Worm (Caenorhabditis elegans): ENCODE results near the gene eat-2.
A peak's percentile ranks its signal among the peaks of the same experiment; 100 is the strongest.

The eat-2 gene

ce11 chrII:14143838-14144268, 27.6 kb downstream of the eat-2 start, which contains the start of gene W03H9.2 (continued):
- TF ChIP-seq gei-8 (GFP tag; optimal IDR thresholded peaks at IDR 0.05) (no peak), dpl-1 (GFP tag; optimal IDR thresholded peaks at IDR 0.05) (peak; percentile 81), Y75B8A.6 (GFP tag; IDR thresholded peaks at IDR 0.05) (no peak), fos-1 (tag; optimal IDR thresholded peaks at IDR 0.05) (no peak), madf-9 (GFP tag; conservative IDR thresholded peaks at IDR 0.05) (peak; percentile 50; the same call in 1 of the 2 replicates), hif-1 (tag; optimal IDR thresholded peaks at IDR 0.05) (peak in 1 of 2 experiments; percentile 90), spr-3 (GFP tag; optimal IDR thresholded peaks at IDR 0.05) (no peak), nhr-10 (tag; optimal IDR thresholded peaks at IDR 0.05) (no peak), lsy-2 (tag; optimal IDR thresholded peaks at IDR 0.05) (peak in 1 of 2 experiments; percentile 71), nhr-28 (tag; optimal IDR thresholded peaks at IDR 0.05) (peak; percentile 15), daf-8 (GFP tag; IDR thresholded peaks at IDR 0.05) (no peak), daf-12 (tag; optimal IDR thresholded peaks at IDR 0.05) (no peak), mdt-29 (GFP tag; IDR thresholded peaks at IDR 0.05) (no peak), mxl-3 (GFP tag; optimal IDR thresholded peaks at IDR 0.05) (peak; percentile 44), ceh-20 (GFP tag; IDR thresholded peaks at IDR 0.05) (no peak), dmd-6 (GFP tag; IDR thresholded peaks at IDR 0.05) (peak; percentile 57), tag-97 (GFP tag; IDR thresholded peaks at IDR 0.05) (no peak), zag-1 (tag; optimal IDR thresholded peaks at IDR 0.05) (no peak), nhr-111 (GFP tag; optimal IDR thresholded peaks at IDR 0.05) (peak; percentile 35), zfp-3 (GFP tag; conservative IDR thresholded peaks at IDR 0.05) (no peak), arid-1 (GFP tag; conservative IDR thresholded peaks at IDR 0.05) (0 out of 2 replicates have a peak, but pooled peaks have one; percentile 9), ctbp-1 (GFP tag; IDR thresholded peaks at IDR 0.05) (0 out of 2 replicates have a peak, but pooled peaks have one; percentile 40), ZK546.5 (tag; optimal IDR thresholded peaks at IDR 0.05) (no peak), nhr-48 (tag; optimal IDR thresholded peaks at IDR 0.05) (peak; percentile 4), nhr-77 (tag; optimal IDR thresholded peaks at IDR 0.05) (peak; percentile 75), lin-29 (GFP tag; IDR thresholded peaks at IDR 0.05) (no peak), ceh-62 (tag; optimal IDR thresholded peaks at IDR 0.05) (no peak), ces-1 (GFP tag; optimal IDR thresholded peaks at IDR 0.05) (no peak), zip-11 (GFP tag; IDR thresholded peaks at IDR 0.05) (no peak), T20F7.1 (GFP tag; optimal IDR thresholded peaks at IDR 0.05) (no peak), D1046.2 (GFP tag; IDR thresholded peaks at IDR 0.05) (no peak), egl-43 (GFP tag; IDR thresholded peaks at IDR 0.05) (0 out of 2 replicates have a peak, but pooled peaks have one; percentile 41), Y105C5A.15 (GFP tag; IDR thresholded peaks at IDR 0.05) (no peak), zfp-2 (tag; optimal IDR thresholded peaks at IDR 0.05) (no peak), dve-1 (tag; optimal IDR thresholded peaks at IDR 0.05; ENCODE audit: insufficient read depth) (no peak), nhr-42 (GFP tag; IDR thresholded peaks at IDR 0.05) (peak; percentile 45; the same call in 1 of the 2 replicates), mdl-1 (tag; optimal IDR thresholded peaks at IDR 0.05) (no peak), duxl-1 (tag; optimal IDR thresholded peaks at IDR 0.05; ENCODE audit: poor library complexity) (peak; percentile 25), unc-130 (GFP tag; optimal IDR thresholded peaks at IDR 0.05) (peak; percentile 58), ceh-44 (GFP tag; IDR thresholded peaks at IDR 0.05) (peak; percentile 22; the same call in 1 of the 2 replicates), ama-1 (optimal IDR thresholded peaks at IDR 0.05) (no peak), lin-13 (GFP tag; optimal IDR thresholded peaks at IDR 0.05) (peak; percentile 18), F10B5.3 (tag; optimal IDR thresholded peaks at IDR 0.05) (no peak), snpc-1.2 (GFP tag; IDR thresholded peaks at IDR 0.05) (no peak), ceh-82 (tag; optimal IDR thresholded peaks at IDR 0.05) (no peak), lin-39 (tag; optimal IDR thresholded peaks at IDR 0.05) (no peak), T26A8.4 (GFP tag; IDR thresholded peaks at IDR 0.05) (no peak), hlh-11 (tag; optimal IDR thresholded peaks at IDR 0.05) (peak; percentile 49), mxl-2 (GFP tag; conservative IDR thresholded peaks at IDR 0.05) (no peak), sdz-12 (GFP tag; optimal IDR thresholded peaks at IDR 0.05) (peak; percentile 62), daf-16 (GFP tag; optimal IDR thresholded peaks at IDR 0.05) (no peak), daf-16 (tag; optimal IDR thresholded peaks at IDR 0.05) (peak; percentile 9)
